Worm (Caenorhabditis elegans) whole organism, L1 larva: ENCODE measurements around the gene nas-4.

Experiments used
- C04F5.9 ChIP-seq: sonication (generic microtip); optimal IDR thresholded peaks from 2 replicates; lab custom pipeline; 2016; ENCODE audit warnings: missing genetic modification characterization, missing compliant biosample characterization
- C16A3.4 ChIP-seq: fragments of 150-350 bp; optimal IDR thresholded peaks from 2 replicates; lab custom pipeline; 2014; ENCODE audit warnings: missing biosample characterization, missing genetic modification characterization
- F16B12.6 ChIP-seq: fragments of 150-350 bp; optimal IDR thresholded peaks from 2 replicates; lab custom pipeline; 2014; ENCODE audit warnings: missing biosample characterization, missing genetic modification characterization
- alr-1 ChIP-seq: fragments of 200-800 bp; sonication (Bioruptor generic); optimal IDR thresholded peaks from 2 replicates; lab custom pipeline; 2018; ENCODE audit warnings: borderline replicate concordance, mild to moderate bottlenecking, missing genetic modification characterization, missing compliant biosample characterization
- ceh-63 ChIP-seq: fragments of 200-800 bp; sonication (Bioruptor generic); optimal IDR thresholded peaks from 2 replicates; lab custom pipeline; 2018; ENCODE audit warnings: mild to moderate bottlenecking, missing genetic modification characterization, missing compliant biosample characterization
- ceh-8 ChIP-seq: fragments of 200-800 bp; sonication (Bioruptor generic); optimal IDR thresholded peaks from 2 replicates; lab custom pipeline; 2018; ENCODE audit warnings: mild to moderate bottlenecking, missing genetic modification characterization, moderate library complexity, missing compliant biosample characterization
- ceh-82 ChIP-seq, 3 experiments: fragments of 150-350 bp in 1 of 3; sonication (generic microtip) in 2 of 3; optimal IDR thresholded peaks; 2 replicates each; lab custom pipeline; 2014 to 2017; ENCODE audit warnings: missing biosample characterization in 3 of 3, missing genetic modification characterization in 3 of 3
- efl-3 ChIP-seq: fragments of 200-800 bp; sonication (Bioruptor generic); optimal IDR thresholded peaks from 2 replicates; lab custom pipeline; 2018; ENCODE audit warnings: mild to moderate bottlenecking, missing genetic modification characterization, missing compliant biosample characterization
- egl-13 ChIP-seq: sonication (generic microtip); optimal IDR thresholded peaks from 2 replicates; lab custom pipeline; 2016; ENCODE audit warnings: missing genotype, missing genetic modification reagents, missing genetic modification characterization, missing compliant biosample characterization
- elt-2 ChIP-seq: sonication (generic microtip); optimal IDR thresholded peaks from 2 replicates; lab custom pipeline; 2016; ENCODE audit warnings: missing genetic modification characterization, mild to moderate bottlenecking, inconsistent platforms, missing compliant biosample characterization, missing genetic modification reagents
- fkh-4 ChIP-seq: sonication (generic microtip); optimal IDR thresholded peaks from 2 replicates; lab custom pipeline; 2016; ENCODE audit warnings: missing compliant biosample characterization, missing genetic modification characterization, borderline replicate concordance
- fkh-8 ChIP-seq: sonication (generic microtip); optimal IDR thresholded peaks from 2 replicates; lab custom pipeline; 2016; ENCODE audit warnings: mild to moderate bottlenecking, missing genetic modification characterization, missing compliant biosample characterization
- fos-1 ChIP-seq: fragments of 150-350 bp; optimal IDR thresholded peaks from 2 replicates; lab custom pipeline; 2014; ENCODE audit warnings: missing biosample characterization, missing genetic modification characterization
- grh-1 ChIP-seq: fragments of 200-800 bp; sonication (Bioruptor generic); IDR thresholded peaks from 2 replicates; pipeline ENCODE4 v1.3.6; 2022; ENCODE audit warnings: missing genetic modification reagents, missing genetic modification characterization, missing compliant biosample characterization
- hlh-17 ChIP-seq: fragments of 200-800 bp; sonication (Bioruptor generic); optimal IDR thresholded peaks from 2 replicates; lab custom pipeline; 2018; ENCODE audit warnings: missing genetic modification characterization, mild to moderate bottlenecking, missing compliant biosample characterization, moderate library complexity, borderline replicate concordance
- irx-1 ChIP-seq: sonication (generic microtip); optimal IDR thresholded peaks from 2 replicates; lab custom pipeline; 2016; ENCODE audit warnings: missing genetic modification characterization, missing compliant biosample characterization
- isw-1 ChIP-seq: fragments of 200-800 bp; sonication (Bioruptor generic); IDR thresholded peaks from 2 replicates; pipeline ENCODE4 v1.3.6; 2022; ENCODE audit warnings: missing genetic modification characterization, missing compliant biosample characterization
- jun-1 ChIP-seq: fragments of 150-350 bp; optimal IDR thresholded peaks from 2 replicates; lab custom pipeline; 2014; ENCODE audit warnings: missing biosample characterization, missing genetic modification reagents, missing genetic modification characterization
- lin-14 ChIP-seq: fragments of 200-800 bp; sonication (Bioruptor generic); optimal IDR thresholded peaks from 2 replicates; lab custom pipeline; 2018; ENCODE audit warnings: mild to moderate bottlenecking, missing genetic modification characterization, moderate library complexity, missing compliant biosample characterization
- lin-35 ChIP-seq, 2 experiments: fragments of 150-350 bp; optimal IDR thresholded peaks; 2 replicates each; lab custom pipeline; 2014; ENCODE audit warnings: missing biosample characterization in 2 of 2, missing genetic modification characterization in 2 of 2, missing genetic modification reagents in 2 of 2
- lir-3 ChIP-seq: sonication (generic microtip); optimal IDR thresholded peaks from 2 replicates; lab custom pipeline; 2016; ENCODE audit warnings: mild to moderate bottlenecking, missing genetic modification characterization, moderate library complexity, missing compliant biosample characterization; ENCODE audit not compliant: poor library complexity
- lsy-2 ChIP-seq, 2 experiments: fragments of 150-350 bp; optimal IDR thresholded peaks; 2 replicates each; lab custom pipeline; 2014; ENCODE audit warnings: missing biosample characterization in 2 of 2, missing genetic modification characterization in 2 of 2
- mdl-1 ChIP-seq, 2 experiments: fragments of 150-350 bp; optimal IDR thresholded peaks; 2 replicates each; lab custom pipeline; 2014 to 2017; ENCODE audit warnings: missing biosample characterization in 2 of 2, missing genetic modification characterization in 2 of 2, inconsistent platforms in 1 of 2
- mep-1 ChIP-seq: fragments of 150-350 bp; optimal IDR thresholded peaks from 2 replicates; lab custom pipeline; 2014; ENCODE audit warnings: missing biosample characterization, missing genetic modification characterization
- nhr-11 ChIP-seq: fragments of 150-350 bp; optimal IDR thresholded peaks from 2 replicates; lab custom pipeline; 2014; ENCODE audit warnings: missing biosample characterization, missing genetic modification characterization
- nhr-19 ChIP-seq: fragments of 200-800 bp; sonication (Bioruptor generic); conservative IDR thresholded peaks from 2 replicates; pipeline ENCODE4 v1.3.6; 2022; ENCODE audit warnings: missing genetic modification characterization, missing compliant biosample characterization
- nhr-20 ChIP-seq: sonication (generic microtip); optimal IDR thresholded peaks from 2 replicates; lab custom pipeline; 2016; ENCODE audit warnings: mild to moderate bottlenecking, missing genetic modification characterization, missing compliant biosample characterization
- nhr-47 ChIP-seq: sonication (generic microtip); optimal IDR thresholded peaks from 2 replicates; lab custom pipeline; 2016; ENCODE audit warnings: mild to moderate bottlenecking, missing genetic modification characterization, moderate library complexity, missing compliant biosample characterization
- nhr-71 ChIP-seq: sonication (generic microtip); optimal IDR thresholded peaks from 2 replicates; lab custom pipeline; 2016; ENCODE audit warnings: mild to moderate bottlenecking, missing genetic modification characterization, moderate library complexity, missing compliant biosample characterization
- nhr-85 ChIP-seq: sonication (generic microtip); peaks from one replicate; lab custom pipeline; 2016; ENCODE audit warnings: missing genetic modification characterization, inconsistent platforms, missing compliant biosample characterization
- pag-3 ChIP-seq: sonication (generic microtip); optimal IDR thresholded peaks from 2 replicates; lab custom pipeline; 2017; ENCODE audit warnings: missing genetic modification characterization, mild to moderate bottlenecking, missing compliant biosample characterization, antibody characterized with exemption, borderline replicate concordance; ENCODE audit not compliant: insufficient read depth
- pax-3 ChIP-seq: fragments of 200-800 bp; sonication (Bioruptor generic); optimal IDR thresholded peaks from 2 replicates; lab custom pipeline; 2018; ENCODE audit warnings: mild to moderate bottlenecking, missing genetic modification characterization, moderate library complexity, missing compliant biosample characterization
- pqm-1 ChIP-seq: sonication (generic microtip); optimal IDR thresholded peaks from 3 replicates; lab custom pipeline; 2017; ENCODE audit warnings: missing biosample characterization, missing genetic modification characterization
- rnt-1 ChIP-seq: sonication (generic microtip); optimal IDR thresholded peaks from 2 replicates; lab custom pipeline; 2016; ENCODE audit warnings: mild to moderate bottlenecking, missing genetic modification characterization, moderate library complexity, missing compliant biosample characterization
- skn-1 ChIP-seq: fragments of 150-350 bp; optimal IDR thresholded peaks from 2 replicates; lab custom pipeline; 2014; ENCODE audit warnings: missing biosample characterization, missing genetic modification characterization
- snpc-4 ChIP-seq: fragments of 150-350 bp; optimal IDR thresholded peaks from 2 replicates; lab custom pipeline; 2014; ENCODE audit warnings: missing biosample characterization, missing genetic modification characterization
- snu-23 ChIP-seq: sonication (generic microtip); optimal IDR thresholded peaks from 2 replicates; lab custom pipeline; 2016; ENCODE audit warnings: missing genetic modification characterization, missing compliant biosample characterization
- sox-4 ChIP-seq: sonication (generic microtip); optimal IDR thresholded peaks from 2 replicates; lab custom pipeline; 2016; ENCODE audit warnings: missing genetic modification characterization, missing compliant biosample characterization
- sptf-1 ChIP-seq: fragments of 150-350 bp; optimal IDR thresholded peaks from 2 replicates; lab custom pipeline; 2014; ENCODE audit warnings: missing biosample characterization, missing genetic modification characterization
- tbx-2 ChIP-seq: sonication (generic microtip); optimal IDR thresholded peaks from 2 replicates; lab custom pipeline; 2016; ENCODE audit warnings: missing genetic modification characterization, missing compliant biosample characterization
- tlp-1 ChIP-seq: fragments of 150-350 bp; optimal IDR thresholded peaks from 2 replicates; lab custom pipeline; 2014; ENCODE audit warnings: missing biosample characterization, missing genetic modification characterization
- unc-30 ChIP-seq: sonication (generic microtip); optimal IDR thresholded peaks from 2 replicates; lab custom pipeline; 2017; ENCODE audit warnings: missing biosample characterization, missing genetic modification characterization
- unc-98 ChIP-seq: fragments of 200-800 bp; sonication (Bioruptor generic); IDR thresholded peaks from 2 replicates; pipeline ENCODE4 v1.3.6; 2022; ENCODE audit warnings: missing genetic modification characterization, missing compliant biosample characterization
- vab-15 ChIP-seq: sonication (generic microtip); optimal IDR thresholded peaks from 2 replicates; lab custom pipeline; 2017; ENCODE audit warnings: missing genotype, mild to moderate bottlenecking, missing genetic modification characterization, missing compliant biosample characterization
- xbp-1 ChIP-seq: sonication (generic microtip); optimal IDR thresholded peaks from 2 replicates; lab custom pipeline; 2016; ENCODE audit warnings: missing genetic modification characterization, missing compliant biosample characterization
- zag-1 ChIP-seq: fragments of 150-350 bp; optimal IDR thresholded peaks from 2 replicates; lab custom pipeline; 2014; ENCODE audit warnings: missing biosample characterization, missing genetic modification characterization
- zip-4 ChIP-seq: fragments of 200-800 bp; sonication (Bioruptor generic); optimal IDR thresholded peaks from 2 replicates; lab custom pipeline; 2018; ENCODE audit warnings: mild to moderate bottlenecking, missing genetic modification characterization, moderate library complexity, missing compliant biosample characterization
- ztf-4 ChIP-seq: fragments of 150-350 bp; optimal IDR thresholded peaks from 2 replicates; lab custom pipeline; 2014; ENCODE audit warnings: missing biosample characterization, missing genetic modification characterization

Gene nas-4

DNA sequence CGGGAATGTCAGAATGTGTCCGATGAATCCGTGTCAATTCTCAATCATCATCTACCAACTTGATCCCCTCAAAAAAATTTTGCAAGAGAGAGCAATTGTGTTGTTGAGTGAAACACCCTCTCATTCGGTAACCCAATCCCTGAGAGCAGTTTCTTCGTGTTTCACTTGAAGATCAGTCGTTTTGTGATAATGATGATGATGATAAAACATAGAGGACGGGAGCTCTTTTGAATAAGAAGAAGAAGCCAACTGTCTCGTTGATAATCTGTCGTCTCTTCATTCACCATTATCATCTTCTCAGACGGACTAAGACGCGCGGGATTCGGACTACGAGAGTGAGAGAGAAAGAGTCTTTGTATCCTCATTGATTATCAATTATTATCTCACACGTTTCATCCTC is 10.3 kb downstream of the nas-4 start:
- no peak for TF ChIP-seq ceh-8
- TF ChIP-seq nhr-11 (tag; lab: Kevin White, UChicago), result no peak
- no peak for TF ChIP-seq lin-35 (GFP tag; optimal IDR thresholded peaks at IDR 0.05; lab: Kevin White, UChicago)
- TF ChIP-seq sox-4 (tag; lab: Kevin White, UChicago), result no peak
- TF ChIP-seq grh-1, result no peak
- no peak for TF ChIP-seq nhr-85
- TF ChIP-seq irx-1, result no peak
- peak; percentile 39 for TF ChIP-seq nhr-19 (GFP tag; lab: Robert Waterston, UW)
- TF ChIP-seq pag-3, result no peak
- TF ChIP-seq tbx-2, result no peak
- TF ChIP-seq nhr-20 (tag; lab: Kevin White, UChicago), result peak; percentile 30
- TF ChIP-seq pax-3 (tag; lab: Kevin White, UChicago), result no peak
- no peak for TF ChIP-seq C04F5.9 (tag; lab: Kevin White, UChicago)
- TF ChIP-seq sptf-1, result no peak
- no peak for TF ChIP-seq nhr-47 (tag; lab: Kevin White, UChicago)
- TF ChIP-seq xbp-1 (tag; lab: Kevin White, UChicago), result no peak
- peak; percentile 65 for TF ChIP-seq rnt-1 (tag; lab: Kevin White, UChicago)
- TF ChIP-seq lsy-2 (tag; optimal IDR thresholded peaks at IDR 0.05; lab: Kevin White, UChicago), result peak; percentile 43 to 57
- peak; percentile 4 for TF ChIP-seq C16A3.4
- no peak for TF ChIP-seq ceh-63
- TF ChIP-seq vab-15 (tag; lab: Kevin White, UChicago), result no peak
- no peak for TF ChIP-seq pqm-1 (tag; lab: Kevin White, UChicago)
- no peak for TF ChIP-seq zag-1 (tag; lab: Kevin White, UChicago)
- TF ChIP-seq F16B12.6, result no peak
- TF ChIP-seq hlh-17 (GFP tag; lab: Kevin White, UChicago), result no peak
- TF ChIP-seq egl-13, result no peak
- TF ChIP-seq ceh-82 (tag; optimal IDR thresholded peaks at IDR 0.05; lab: Kevin White, UChicago), result no peak
- peak; percentile 36 for TF ChIP-seq ztf-4 (tag; lab: Kevin White, UChicago)
- TF ChIP-seq jun-1, result no peak
- no peak for TF ChIP-seq unc-30 (tag; lab: Kevin White, UChicago)
- TF ChIP-seq nhr-71 (tag; lab: Kevin White, UChicago), result peak; percentile 80
- TF ChIP-seq snu-23 (GFP tag; lab: Kevin White, UChicago), result peak; percentile 63
- no peak for TF ChIP-seq fos-1 (tag; lab: Kevin White, UChicago)
- peak; percentile 10 for TF ChIP-seq mep-1 (tag; lab: Kevin White, UChicago)
- no peak for TF ChIP-seq isw-1 (GFP tag; lab: Robert Waterston, UW)
- TF ChIP-seq zip-4 (GFP tag; lab: Kevin White, UChicago), result no peak
- TF ChIP-seq lin-14 (GFP tag; lab: Kevin White, UChicago), result peak; percentile 71
- TF ChIP-seq lir-3 (tag; lab: Kevin White, UChicago), result peak; percentile 4
- TF ChIP-seq fkh-4 (tag; lab: Kevin White, UChicago), result no peak
- no peak for TF ChIP-seq efl-3
- TF ChIP-seq alr-1 (tag; lab: Kevin White, UChicago), result no peak
- no peak for TF ChIP-seq unc-98 (GFP tag; lab: Robert Waterston, UW)
- no peak for TF ChIP-seq fkh-8 (tag; lab: Kevin White, UChicago)
- TF ChIP-seq tlp-1 (tag; lab: Kevin White, UChicago), result no peak
- TF ChIP-seq snpc-4 (tag; lab: Kevin White, UChicago), result no peak
- TF ChIP-seq elt-2, result no peak
- no peak for TF ChIP-seq mdl-1 (tag; optimal IDR thresholded peaks at IDR 0.05; lab: Kevin White, UChicago)
- TF ChIP-seq skn-1 (tag; lab: Kevin White, UChicago), result peak; percentile 29
